Fruit fly (Drosophila melanogaster) whole organism, embryonic: ENCODE data around the gene Nep4.

Experiments used
- Aef1 ChIP-seq: fragments of 200-800 bp; sonication (Bioruptor generic); IDR thresholded peaks from 3 replicates; pipeline ENCODE4 v1.3.6; 2022; ENCODE audit warnings: missing biosample characterization, missing genetic modification characterization
- Asciz ChIP-seq: fragments of 200-800 bp; sonication (Bioruptor generic); optimal IDR thresholded peaks from 2 replicates; lab custom pipeline; 2017; ENCODE audit warnings: missing biosample characterization, mild to moderate bottlenecking, missing genetic modification characterization, missing genetic modification reagents
- Awh ChIP-seq: fragments of 200-800 bp; sonication (Bioruptor generic); IDR thresholded peaks from 2 replicates; pipeline ENCODE4, ENCODE4 v1.3.6; 2022; ENCODE audit warnings: missing biosample characterization, missing genetic modification characterization
- B-H1 ChIP-seq: fragments of 200-800 bp; sonication (Bioruptor generic); IDR thresholded peaks from 3 replicates; pipeline ENCODE4 v1.3.6; 2022; ENCODE audit warnings: missing biosample characterization, missing genetic modification characterization
- Bteb2 ChIP-seq: fragments of 200-800 bp; sonication (Bioruptor generic); optimal IDR thresholded peaks from 2 replicates; lab custom pipeline; 2016; ENCODE audit warnings: missing biosample characterization, missing genetic modification characterization
- CG1024 ChIP-seq: fragments of 200-800 bp; sonication (Bioruptor generic); IDR thresholded peaks from 2 replicates; pipeline ENCODE4 v1.3.6; 2022; ENCODE audit warnings: missing biosample characterization, missing genetic modification characterization
- CG10462 ChIP-seq: fragments of 200-800 bp; sonication (Bioruptor generic); optimal IDR thresholded peaks from 2 replicates; lab custom pipeline; 2016; ENCODE audit warnings: missing biosample characterization, missing genetic modification characterization
- CG1233 ChIP-seq: fragments of 200-800 bp; sonication (Bioruptor generic); optimal IDR thresholded peaks from 4 replicates; lab custom pipeline; 2018; ENCODE audit warnings: missing biosample characterization, mild to moderate bottlenecking, missing genetic modification characterization
- CG12744 ChIP-seq: fragments of 200-800 bp; sonication (Bioruptor generic); optimal IDR thresholded peaks from 2 replicates; lab custom pipeline; 2016; ENCODE audit warnings: missing biosample characterization, missing genetic modification characterization
- CG14710 ChIP-seq: fragments of 200-800 bp; sonication (Bioruptor generic); optimal IDR thresholded peaks from 3 replicates; lab custom pipeline; 2019; ENCODE audit warnings: missing biosample characterization, mild to moderate bottlenecking, missing genetic modification characterization, moderate library complexity
- CG15269 ChIP-seq: fragments of 200-800 bp; sonication (Bioruptor generic); optimal IDR thresholded peaks from 2 replicates; lab custom pipeline; 2018; ENCODE audit warnings: missing biosample characterization, mild to moderate bottlenecking, missing genetic modification characterization, moderate library complexity
- CG16863 ChIP-seq: fragments of 200-800 bp; sonication (Bioruptor generic); optimal IDR thresholded peaks from 3 replicates; lab custom pipeline; 2016; ENCODE audit warnings: missing biosample characterization, missing genetic modification characterization
- CG17361 ChIP-seq: fragments of 200-800 bp; sonication (Bioruptor generic); IDR thresholded peaks from 3 replicates; pipeline ENCODE4 v1.3.6; 2022; ENCODE audit warnings: missing biosample characterization, missing genetic modification characterization
- CG17829 ChIP-seq: fragments of 200-800 bp; optimal IDR thresholded peaks from 2 replicates; lab custom pipeline; 2019; ENCODE audit warnings: missing biosample characterization, mild to moderate bottlenecking, missing genetic modification characterization, moderate library complexity
- CG2202 ChIP-seq: fragments of 200-800 bp; sonication (Bioruptor generic); optimal IDR thresholded peaks from 2 replicates; lab custom pipeline; 2018; ENCODE audit warnings: missing biosample characterization, mild to moderate bottlenecking, missing genetic modification characterization
- CG3281 ChIP-seq: fragments of 200-800 bp; sonication (Bioruptor generic); optimal IDR thresholded peaks from 3 replicates; lab custom pipeline; 2017; ENCODE audit warnings: missing biosample characterization, mild to moderate bottlenecking, missing genetic modification characterization
- CG4617 ChIP-seq: fragments of 200-800 bp; sonication (Bioruptor generic); optimal IDR thresholded peaks from 3 replicates; lab custom pipeline; 2016; ENCODE audit warnings: missing biosample characterization, missing genetic modification characterization, borderline replicate concordance
- CG5953 ChIP-seq: fragments of 200-800 bp; sonication (Bioruptor generic); IDR thresholded peaks from 2 replicates; pipeline ENCODE4 v1.3.6; 2022; ENCODE audit warnings: missing biosample characterization, missing genetic modification characterization
- CG7928 ChIP-seq: fragments of 200-800 bp; sonication (Bioruptor generic); optimal IDR thresholded peaks from 2 replicates; lab custom pipeline; 2017; ENCODE audit warnings: missing biosample characterization, mild to moderate bottlenecking, missing genetic modification characterization
- CG8765 ChIP-seq: fragments of 200-800 bp; sonication (Bioruptor generic); IDR thresholded peaks from 2 replicates; pipeline ENCODE4 v1.3.6; 2022; ENCODE audit warnings: missing biosample characterization, missing genetic modification characterization
- CG9609 ChIP-seq: fragments of 200-800 bp; sonication (Bioruptor generic); optimal IDR thresholded peaks from 3 replicates; lab custom pipeline; 2016; ENCODE audit warnings: missing biosample characterization, missing genetic modification characterization
- CG9817 ChIP-seq: fragments of 200-800 bp; sonication (Bioruptor generic); optimal IDR thresholded peaks from 2 replicates; lab custom pipeline; 2018; ENCODE audit warnings: missing biosample characterization, mild to moderate bottlenecking, missing genetic modification characterization, moderate library complexity
- Dfd ChIP-seq, 2 experiments: fragments of >200 bp; optimal IDR thresholded peaks; 2 replicates each; lab custom pipeline; 2017; ENCODE audit warnings: missing biosample characterization in 2 of 2, missing genetic modification characterization in 2 of 2
- Dip2 ChIP-seq: fragments of 200-800 bp; sonication (Bioruptor generic); IDR thresholded peaks from 2 replicates; pipeline ENCODE4 v1.3.6; 2022; ENCODE audit warnings: missing biosample characterization, missing genetic modification characterization
- E2f2 ChIP-seq: fragments of 200-800 bp; sonication (Bioruptor generic); IDR thresholded peaks from 2 replicates; pipeline ENCODE4 v1.3.6; 2022; ENCODE audit warnings: missing biosample characterization, missing genetic modification characterization
- Hey ChIP-seq: fragments of 200-800 bp; sonication (Bioruptor generic); optimal IDR thresholded peaks from 3 replicates; lab custom pipeline; 2018; ENCODE audit warnings: missing biosample characterization, mild to moderate bottlenecking, missing genetic modification characterization
- Hmr ChIP-seq: fragments of 200-800 bp; sonication (Bioruptor generic); optimal IDR thresholded peaks from 3 replicates; lab custom pipeline; 2017; ENCODE audit warnings: mild to moderate bottlenecking, missing biosample characterization, missing genetic modification reagents, missing genetic modification characterization
- Lim3 ChIP-seq: fragments of 200-800 bp; sonication (Bioruptor generic); IDR thresholded peaks from 2 replicates; pipeline ENCODE4 v1.3.6; 2022; ENCODE audit warnings: missing biosample characterization, missing genetic modification characterization
- NFAT ChIP-seq: fragments of 200-800 bp; sonication (Bioruptor generic); IDR thresholded peaks from 2 replicates; pipeline ENCODE4 v1.3.6; 2022; ENCODE audit warnings: missing biosample characterization, missing genetic modification characterization
- Ravus ChIP-seq: fragments of 200-800 bp; sonication (Bioruptor generic); IDR thresholded peaks from 2 replicates; pipeline ENCODE4 v1.3.6; 2022; ENCODE audit warnings: missing biosample characterization, missing genetic modification characterization
- Usf ChIP-seq: fragments of 200-800 bp; sonication (Bioruptor generic); optimal IDR thresholded peaks from 2 replicates; lab custom pipeline; 2017; ENCODE audit warnings: missing genotype, missing biosample characterization, missing genetic modification characterization
- chif ChIP-seq, 2 experiments: fragments of 200-800 bp; sonication (Bioruptor generic); optimal IDR thresholded peaks; 3 replicates each; lab custom pipeline; 2016; ENCODE audit warnings: missing biosample characterization in 2 of 2, missing genetic modification characterization in 2 of 2
- crp ChIP-seq, 2 experiments: fragments of 200-800 bp; sonication (Bioruptor generic); optimal IDR thresholded peaks; 2 replicates in 1 of 2; 3 replicates in 1 of 2; lab custom pipeline; 2017; ENCODE audit warnings: missing biosample characterization in 2 of 2, missing genetic modification characterization in 2 of 2, mild to moderate bottlenecking in 1 of 2, moderate library complexity in 1 of 2
- esg ChIP-seq: fragments of 200-800 bp; sonication (Bioruptor generic); conservative IDR thresholded peaks from 2 replicates; pipeline ENCODE4 v1.3.6; 2022; ENCODE audit warnings: missing biosample characterization, missing genetic modification characterization
- fd102C ChIP-seq: fragments of 200-800 bp; sonication (Bioruptor generic); optimal IDR thresholded peaks from 2 replicates; lab custom pipeline; 2018; ENCODE audit warnings: missing biosample characterization, mild to moderate bottlenecking, missing genetic modification characterization, moderate library complexity
- gro ChIP-seq: fragments of 200-800 bp; sonication (Bioruptor generic); optimal IDR thresholded peaks from 2 replicates; lab custom pipeline; 2016; ENCODE audit warnings: missing biosample characterization, missing genetic modification characterization
- gsb-n ChIP-seq: fragments of 200-800 bp; sonication (Bioruptor generic); optimal IDR thresholded peaks from 3 replicates; lab custom pipeline; 2018; ENCODE audit warnings: missing biosample characterization, mild to moderate bottlenecking, missing genetic modification characterization
- hb ChIP-seq: fragments of 200-800 bp; sonication (Bioruptor generic); IDR thresholded peaks from 3 replicates; pipeline ENCODE4 v1.3.6; 2022; ENCODE audit warnings: missing biosample characterization, missing genetic modification characterization; ENCODE audit not compliant: partially characterized antibody
- lilli ChIP-seq: fragments of 200-800 bp; sonication (Bioruptor generic); optimal IDR thresholded peaks from 3 replicates; lab custom pipeline; 2016; ENCODE audit warnings: missing biosample characterization, missing genetic modification characterization
- lola ChIP-seq, 3 experiments: fragments of >200 bp in 2 of 3; fragments of 200-800 bp in 1 of 3; sonication (Bioruptor generic) in 1 of 3; optimal IDR thresholded peaks; 2 replicates each; lab custom pipeline; 2017 to 2019; ENCODE audit warnings: missing biosample characterization in 3 of 3, missing genetic modification characterization in 3 of 3, mild to moderate bottlenecking in 1 of 3, moderate library complexity in 1 of 3
- lov ChIP-seq, 2 experiments: fragments of 200-800 bp in 1 of 2; fragments of >200 bp in 1 of 2; sonication (Bioruptor generic) in 1 of 2; IDR thresholded peaks in 1 of 2; optimal IDR thresholded peaks in 1 of 2; 2 replicates in 1 of 2; 3 replicates in 1 of 2; pipeline versions ENCODE4 v1.3.6 to Lab custom; 2017 to 2022; ENCODE audit warnings: missing biosample characterization in 1 of 2, missing genetic modification characterization in 1 of 2
- oc ChIP-seq: fragments of 200-800 bp; sonication (Bioruptor generic); optimal IDR thresholded peaks from 2 replicates; lab custom pipeline; 2018; ENCODE audit warnings: missing biosample characterization, mild to moderate bottlenecking, missing genetic modification characterization, moderate library complexity
- pfk ChIP-seq: fragments of 200-800 bp; sonication (Bioruptor generic); optimal IDR thresholded peaks from 2 replicates; lab custom pipeline; 2018; ENCODE audit warnings: missing biosample characterization, mild to moderate bottlenecking, missing genetic modification characterization, moderate library complexity
- pnt ChIP-seq: fragments of 200-800 bp; sonication (Bioruptor generic); optimal IDR thresholded peaks from 3 replicates; lab custom pipeline; 2016; ENCODE audit warnings: missing biosample characterization, missing genetic modification characterization
- ro ChIP-seq: fragments of 200-800 bp; sonication (Bioruptor generic); IDR thresholded peaks from 2 replicates; pipeline ENCODE4 v1.3.6; 2022; ENCODE audit warnings: missing biosample characterization, missing genetic modification characterization
- slbo ChIP-seq: fragments of 200-800 bp; sonication (Bioruptor generic); IDR thresholded peaks from 2 replicates; pipeline ENCODE4 v1.3.6; 2022; ENCODE audit warnings: missing biosample characterization, missing genetic modification characterization
- stwl ChIP-seq: fragments of 200-800 bp; sonication (Bioruptor generic); optimal IDR thresholded peaks from 3 replicates; lab custom pipeline; 2018; ENCODE audit warnings: missing biosample characterization, mild to moderate bottlenecking, missing genetic modification characterization, moderate library complexity
- wor ChIP-seq: fragments of 200-800 bp; sonication (Bioruptor generic); IDR thresholded peaks from 2 replicates; pipeline ENCODE4 v1.3.6; 2022; ENCODE audit warnings: missing biosample characterization, missing genetic modification characterization
- z ChIP-seq: fragments of 200-800 bp; sonication (Bioruptor generic); IDR thresholded peaks from 3 replicates; pipeline ENCODE4 v1.3.6; 2022; ENCODE audit warnings: missing biosample characterization, missing genetic modification characterization

The Nep4 gene

dm6 chr3R:20634674-20635594, 24.8 kb downstream of the Nep4 start, which contains the start of the genes Pi3K92E and Lrrk (continued):
- TF ChIP-seq lola (GFP tag; optimal IDR thresholded peaks at IDR 0.05; lab: Kevin White, UChicago), result no peak
- no peak for TF ChIP-seq Hmr
- no peak for TF ChIP-seq CG2202 (tag; lab: Kevin White, UChicago)
- no peak for TF ChIP-seq gsb-n (tag; lab: Kevin White, UChicago)
- no peak for TF ChIP-seq CG12744 (GFP tag; lab: Kevin White, UChicago)
- no peak for TF ChIP-seq chif (GFP tag; optimal IDR thresholded peaks at IDR 0.05; lab: Kevin White, UChicago)
- peak; percentile 47; the same call in 1 of the 2 replicates for TF ChIP-seq slbo (GFP tag; lab: Robert Waterston, UW)
- TF ChIP-seq crp (GFP tag; optimal IDR thresholded peaks at IDR 0.05; lab: Kevin White, UChicago), result no peak
- no peak for TF ChIP-seq ro (GFP tag; lab: Robert Waterston, UW)
- no peak for TF ChIP-seq Dfd (GFP tag; optimal IDR thresholded peaks at IDR 0.05; lab: Kevin White, UChicago)
- TF ChIP-seq lilli (GFP tag; lab: Kevin White, UChicago), result no peak
- peak; percentile 4 for TF ChIP-seq stwl (tag; lab: Kevin White, UChicago)
- TF ChIP-seq CG7928 (GFP tag; lab: Kevin White, UChicago), result no peak
- TF ChIP-seq Hey (tag; lab: Kevin White, UChicago), result no peak
- TF ChIP-seq lov (optimal IDR thresholded peaks at IDR 0.05; lab: Kevin White, UChicago), result no peak
- 0 out of 3 replicates have a peak, but pooled peaks have one; percentile 49 for TF ChIP-seq lov (GFP tag; IDR thresholded peaks at IDR 0.05; lab: Robert Waterston, UW)
- TF ChIP-seq oc, result no peak
- peak; percentile 39 for TF ChIP-seq CG1233 (GFP tag; lab: Kevin White, UChicago)
- no peak for TF ChIP-seq wor
- TF ChIP-seq pfk (GFP tag; lab: Kevin White, UChicago), result peak; percentile 1
- TF ChIP-seq Lim3 (GFP tag; lab: Robert Waterston, UW), result no peak
- no peak for TF ChIP-seq CG9609 (GFP tag; lab: Kevin White, UChicago)
- no peak for TF ChIP-seq CG16863 (GFP tag; lab: Kevin White, UChicago)
- no peak for TF ChIP-seq B-H1
- TF ChIP-seq CG10462 (GFP tag; lab: Kevin White, UChicago), result no peak
- no peak for TF ChIP-seq pnt (GFP tag; lab: Kevin White, UChicago)
- TF ChIP-seq Bteb2 (GFP tag; lab: Kevin White, UChicago), result no peak
- peak; percentile 29 for TF ChIP-seq CG14710 (tag; lab: Kevin White, UChicago)
- no peak for TF ChIP-seq CG3281
- no peak for TF ChIP-seq CG15269 (tag; lab: Kevin White, UChicago)
- no peak for TF ChIP-seq Asciz (GFP tag; lab: Kevin White, UChicago)
- TF ChIP-seq esg, result no peak
- TF ChIP-seq NFAT (GFP tag; lab: Robert Waterston, UW), result peak; percentile 40; the same call in 1 of the 2 replicates
- TF ChIP-seq CG9817 (tag; lab: Kevin White, UChicago), result peak; percentile 29
- TF ChIP-seq E2f2 (GFP tag; lab: Robert Waterston, UW), result no peak
- TF ChIP-seq gro (GFP tag; lab: Kevin White, UChicago), result no peak
- TF ChIP-seq hb, result peak; percentile 90
- TF ChIP-seq CG17361 (GFP tag; lab: Robert Waterston, UW), result no peak
- TF ChIP-seq Ravus (GFP tag; lab: Robert Waterston, UW), result no peak
- no peak for TF ChIP-seq CG8765
- TF ChIP-seq Awh (GFP tag; lab: Robert Waterston, UW), result no peak
- TF ChIP-seq Usf (GFP tag; lab: Kevin White, UChicago), result no peak
- no peak for TF ChIP-seq CG4617 (GFP tag; lab: Kevin White, UChicago)
- no peak for TF ChIP-seq CG17829
- TF ChIP-seq z (GFP tag; lab: Robert Waterston, UW), result no peak
- no peak for TF ChIP-seq fd102C (GFP tag; lab: Kevin White, UChicago)
- TF ChIP-seq CG1024 (GFP tag; lab: Robert Waterston, UW), result peak; percentile 17; the same call in 1 of the 2 replicates
- no peak for TF ChIP-seq CG5953 (GFP tag; lab: Robert Waterston, UW)
- TF ChIP-seq Aef1 (GFP tag; lab: Robert Waterston, UW), result no peak
- no peak for TF ChIP-seq Dip2
